Worm (Caenorhabditis elegans) whole organism, L4/young adult: ENCODE measurements around the gene twk-3.
A peak's percentile ranks its signal among the peaks of the same experiment; 100 is the strongest.

ENCODE experiments used
- W03F9.2 ChIP-seq: fragments of 150-350 bp; optimal IDR thresholded peaks from 2 replicates; lab custom pipeline; 2014; ENCODE audit warnings: missing biosample characterization, missing genetic modification characterization
- dao-5 ChIP-seq: sonication (generic microtip); optimal IDR thresholded peaks from 2 replicates; lab custom pipeline; 2016; ENCODE audit warnings: missing genotype, missing genetic modification characterization, moderate library complexity, missing compliant biosample characterization
- him-1 ChIP-seq: sonication (generic microtip); optimal IDR thresholded peaks from 2 replicates; lab custom pipeline; 2016; ENCODE audit warnings: missing genotype, missing genetic modification reagents, missing genetic modification characterization, missing compliant biosample characterization

twk-3 gene

ce11 chrII:8198503-8198902 lies 14.1 kb downstream of the twk-3 start, which contains the start of gene qua-1:
Gene qua-1, plus strand, starts transcription at chrII:8198803.
- TF ChIP-seq W03F9.2 (tag; lab: Kevin White, UChicago) (no peak), him-1 (no peak), dao-5 (tag; lab: Kevin White, UChicago) (no peak)

- TF ChIP-seq dao-5 (tag; lab: Kevin White, UChicago) (no peak), him-1 (no peak), W03F9.2 (tag; lab: Kevin White, UChicago) (no peak)
These were observed 18.7 kb downstream of the twk-3 start for ce11 chrII:8193922-8194321.

ce11 chrII:8193126-8193525 lies 19.5 kb downstream of the twk-3 start, which contains the start of gene T05C12.9:
Gene T05C12.9, minus strand, starts transcription at chrII:8193226.
- TF ChIP-seq dao-5 (tag; lab: Kevin White, UChicago) (no peak), W03F9.2 (tag; lab: Kevin White, UChicago) (no peak), him-1 (no peak)

- TF ChIP-seq him-1 (no peak), dao-5 (tag; lab: Kevin White, UChicago) (no peak), W03F9.2 (tag; lab: Kevin White, UChicago) (no peak)
These were observed 22.1 kb downstream of the twk-3 start, which contains the start of gene T05C12.8 for ce11 chrII:8190455-8190854. Gene T05C12.8, minus strand, starts transcription at chrII:8190555.

ce11 chrII:8187516-8187915 lies 25.1 kb downstream of the twk-3 start:
- TF ChIP-seq him-1 (no peak), dao-5 (tag; lab: Kevin White, UChicago) (no peak), W03F9.2 (tag; lab: Kevin White, UChicago) (no peak)

- TF ChIP-seq him-1: peak; percentile 84
- TF ChIP-seq dao-5 (tag; lab: Kevin White, UChicago): no peak
- TF ChIP-seq W03F9.2 (tag; lab: Kevin White, UChicago): peak; percentile 96
These were observed 27.5 kb downstream of the twk-3 start, which contains the start of the genes mig-5 and cct-1 for ce11 chrII:8185016-8185493. Gene mig-5, minus strand, starts transcription at chrII:8185023. Gene cct-1, plus strand, starts transcription at chrII:8185443.

ce11 chrII:8181437-8181836 lies 31.1 kb downstream of the twk-3 start, which contains the start of gene dylt-3:
Gene dylt-3, plus strand, starts transcription at chrII:8181737.
- no peak for TF ChIP-seq dao-5 (tag; lab: Kevin White, UChicago)
- TF ChIP-seq him-1: no peak
- TF ChIP-seq W03F9.2 (tag; lab: Kevin White, UChicago): no peak

ce11 chrII:8180281-8180680 lies 32.3 kb downstream of the twk-3 start, which contains the start of gene T05C12.4:
Gene T05C12.4, minus strand, starts transcription at chrII:8180381.
- TF ChIP-seq W03F9.2 (tag; lab: Kevin White, UChicago) (no peak), dao-5 (tag; lab: Kevin White, UChicago) (no peak), him-1 (no peak)

ce11 chrII:8178614-8179013 lies 34.0 kb downstream of the twk-3 start:
- no peak for TF ChIP-seq dao-5 (tag; lab: Kevin White, UChicago)
- no peak for TF ChIP-seq W03F9.2 (tag; lab: Kevin White, UChicago)
- no peak for TF ChIP-seq him-1

- TF ChIP-seq W03F9.2 (tag; lab: Kevin White, UChicago) (no peak), him-1 (no peak), dao-5 (tag; lab: Kevin White, UChicago) (no peak)
These were observed 35.5 kb downstream of the twk-3 start, which contains the start of gene acr-14 for ce11 chrII:8177095-8177494. Gene acr-14, minus strand, starts transcription at chrII:8177195.

ce11 chrII:8174148-8174547 lies 38.4 kb downstream of the twk-3 start:
- no peak for TF ChIP-seq dao-5 (tag; lab: Kevin White, UChicago)

ce11 chrII:8173449-8173848 lies 39.1 kb downstream of the twk-3 start, which contains the start of the genes decr-1.3 and T05C12.1:
Gene decr-1.3, minus strand, starts transcription at chrII:8173549.
Gene T05C12.1, plus strand, starts transcription at chrII:8173680.
- no peak for TF ChIP-seq dao-5 (tag; lab: Kevin White, UChicago)
- no peak for TF ChIP-seq him-1

- TF ChIP-seq him-1: no peak
- no peak for TF ChIP-seq dao-5 (tag; lab: Kevin White, UChicago)
These were observed 42.2 kb downstream of the twk-3 start, which contains the start of gene T05C12.11 for ce11 chrII:8170374-8170773. Gene T05C12.11, minus strand, starts transcription at chrII:8170474.

ce11 chrII:8169283-8169682 lies 43.3 kb downstream of the twk-3 start, which contains the start of gene T05C12.15:
Gene T05C12.15, plus strand, starts transcription at chrII:8169583.
- TF ChIP-seq him-1 (no peak), W03F9.2 (tag; lab: Kevin White, UChicago) (no peak), dao-5 (tag; lab: Kevin White, UChicago) (no peak)
